Worm (Caenorhabditis elegans): ENCODE measurements around the gene F55G11.2.

ce11 chrIV:13015801-13016404 is 46.8 kb upstream of the F55G11.2 start:
- TF ChIP-seq scrt-1 (GFP tag; IDR thresholded peaks at IDR 0.05) (no peak), pes-1 (GFP tag; IDR thresholded peaks at IDR 0.05) (no peak), tbx-37 (GFP tag; conservative IDR thresholded peaks at IDR 0.05) (no peak), ama-1 (optimal IDR thresholded peaks at IDR 0.05) (no peak), F13C5.2 (tag; optimal IDR thresholded peaks at IDR 0.05) (no peak), hmbx-1 (tag; optimal IDR thresholded peaks at IDR 0.05) (no peak)

Data from whole organism, early embryonic.